Worm (Caenorhabditis elegans) whole organism, L3 larva: ENCODE results near the gene alh-4.
A peak's percentile ranks its signal among the peaks of the same experiment; 100 is the strongest.

Experiments
- R02D3.7 ChIP-seq: fragments of 150-350 bp; optimal IDR thresholded peaks from 2 replicates; lab custom pipeline; 2014; ENCODE audit warnings: missing biosample characterization, missing genetic modification characterization
- ZK546.5 ChIP-seq: sonication (generic microtip); optimal IDR thresholded peaks from 2 replicates; lab custom pipeline; 2017; ENCODE audit warnings: missing biosample characterization, missing genetic modification characterization
- ama-1 ChIP-seq: fragments of 150-350 bp; optimal IDR thresholded peaks from 2 replicates; lab custom pipeline; 2018
- ceh-16 ChIP-seq: sonication (generic microtip); optimal IDR thresholded peaks from 2 replicates; lab custom pipeline; 2017; ENCODE audit warnings: missing biosample characterization, missing genetic modification characterization
- ceh-28 ChIP-seq: fragments of 150-350 bp; optimal IDR thresholded peaks from 2 replicates; lab custom pipeline; 2014; ENCODE audit warnings: missing biosample characterization, missing genetic modification reagents, missing genetic modification characterization
- ceh-82 ChIP-seq: fragments of 150-350 bp; optimal IDR thresholded peaks from 2 replicates; lab custom pipeline; 2014; ENCODE audit warnings: missing biosample characterization, missing genetic modification characterization
- ceh-9 ChIP-seq: sonication (generic microtip); optimal IDR thresholded peaks from 2 replicates; lab custom pipeline; 2018; ENCODE audit warnings: missing biosample characterization, missing genetic modification characterization
- daf-12 ChIP-seq: fragments of 150-350 bp; optimal IDR thresholded peaks from 2 replicates; lab custom pipeline; 2014; ENCODE audit warnings: missing biosample characterization, missing genetic modification reagents, missing genetic modification characterization
- egl-27 ChIP-seq: sonication (generic microtip); optimal IDR thresholded peaks from 4 replicates; lab custom pipeline; 2017; ENCODE audit warnings: missing biosample characterization, missing genetic modification reagents, missing genetic modification characterization
- egl-5 ChIP-seq: fragments of 150-350 bp; optimal IDR thresholded peaks from 2 replicates; lab custom pipeline; 2017; ENCODE audit warnings: missing biosample characterization, missing genetic modification reagents, missing genetic modification characterization, inconsistent platforms
- elt-1 ChIP-seq: fragments of 150-350 bp; optimal IDR thresholded peaks from 2 replicates; lab custom pipeline; 2014; ENCODE audit warnings: missing biosample characterization, missing genetic modification characterization
- elt-2 ChIP-seq: sonication (generic microtip); optimal IDR thresholded peaks from 2 replicates; lab custom pipeline; 2016; ENCODE audit warnings: missing genetic modification reagents, mild to moderate bottlenecking, missing genetic modification characterization, missing compliant biosample characterization
- elt-3 ChIP-seq, 3 experiments: fragments of 150-350 bp in 1 of 3; sonication (generic microtip) in 2 of 3; optimal IDR thresholded peaks; 2 replicates in 2 of 3; 4 replicates in 1 of 3; lab custom pipeline; 2014 to 2017; ENCODE audit warnings: missing biosample characterization in 3 of 3, missing genetic modification characterization in 3 of 3
- eor-1 ChIP-seq, 2 experiments: fragments of 150-350 bp; optimal IDR thresholded peaks; 2 replicates each; lab custom pipeline; 2014 to 2018; ENCODE audit warnings: missing biosample characterization in 2 of 2, missing genetic modification characterization in 2 of 2
- fkh-10 ChIP-seq: sonication (generic microtip); optimal IDR thresholded peaks from 2 replicates; lab custom pipeline; 2017; ENCODE audit warnings: missing biosample characterization, missing genetic modification reagents, missing genetic modification characterization
- fkh-2 ChIP-seq: fragments of 150-350 bp; optimal IDR thresholded peaks from 2 replicates; lab custom pipeline; 2014; ENCODE audit warnings: missing biosample characterization, missing genetic modification reagents, missing genetic modification characterization
- fos-1 ChIP-seq: fragments of 150-350 bp; optimal IDR thresholded peaks from 2 replicates; lab custom pipeline; 2014; ENCODE audit warnings: missing biosample characterization, missing genetic modification characterization
- hmg-11 ChIP-seq: sonication (generic microtip); optimal IDR thresholded peaks from 2 replicates; lab custom pipeline; 2016; ENCODE audit warnings: missing genetic modification characterization, missing compliant biosample characterization
- jun-1 ChIP-seq: fragments of 150-350 bp; optimal IDR thresholded peaks from 2 replicates; lab custom pipeline; 2014; ENCODE audit warnings: missing biosample characterization, missing genetic modification reagents, missing genetic modification characterization
- lin-15B ChIP-seq: fragments of 150-350 bp; optimal IDR thresholded peaks from 2 replicates; lab custom pipeline; 2014; ENCODE audit warnings: missing biosample characterization, missing genetic modification characterization
- lin-39 ChIP-seq: fragments of 150-350 bp; optimal IDR thresholded peaks from 2 replicates; lab custom pipeline; 2018; ENCODE audit warnings: missing biosample characterization, missing genetic modification reagents, missing genetic modification characterization
- lsy-12 ChIP-seq: sonication (generic microtip); optimal IDR thresholded peaks from 2 replicates; lab custom pipeline; 2016; ENCODE audit warnings: mild to moderate bottlenecking, missing genetic modification characterization, missing compliant biosample characterization
- mdl-1 ChIP-seq: fragments of 150-350 bp; optimal IDR thresholded peaks from 2 replicates; lab custom pipeline; 2014; ENCODE audit warnings: missing biosample characterization, missing genetic modification characterization
- mml-1 ChIP-seq: fragments of 150-350 bp; sonication (generic microtip); optimal IDR thresholded peaks from 3 replicates; lab custom pipeline; 2014; ENCODE audit warnings: missing biosample characterization, missing genetic modification characterization
- nfya-1 ChIP-seq: sonication (generic microtip); optimal IDR thresholded peaks from 2 replicates; lab custom pipeline; 2017; ENCODE audit warnings: missing genetic modification characterization, mild to moderate bottlenecking, missing compliant biosample characterization, antibody characterized with exemption, moderate library complexity; ENCODE audit not compliant: insufficient read depth
- nhr-11 ChIP-seq: fragments of 150-350 bp; optimal IDR thresholded peaks from 2 replicates; lab custom pipeline; 2014; ENCODE audit warnings: missing biosample characterization, missing genetic modification characterization
- nhr-12 ChIP-seq: fragments of 150-350 bp; optimal IDR thresholded peaks from 2 replicates; lab custom pipeline; 2014; ENCODE audit warnings: missing biosample characterization, missing genetic modification characterization
- nhr-237 ChIP-seq: fragments of 150-350 bp; optimal IDR thresholded peaks from 2 replicates; lab custom pipeline; 2014; ENCODE audit warnings: missing biosample characterization, missing genetic modification characterization
- nhr-25 ChIP-seq: sonication (generic microtip); optimal IDR thresholded peaks from 2 replicates; lab custom pipeline; 2017; ENCODE audit warnings: missing biosample characterization, missing genetic modification characterization
- nhr-28 ChIP-seq: fragments of 150-350 bp; optimal IDR thresholded peaks from 2 replicates; lab custom pipeline; 2014; ENCODE audit warnings: missing biosample characterization, missing genetic modification characterization
- nhr-43 ChIP-seq: sonication (generic microtip); optimal IDR thresholded peaks from 2 replicates; lab custom pipeline; 2016; ENCODE audit warnings: mild to moderate bottlenecking, missing genetic modification characterization, missing compliant biosample characterization; ENCODE audit not compliant: poor library complexity, severe bottlenecking
- nhr-77 ChIP-seq: fragments of 150-350 bp; optimal IDR thresholded peaks from 2 replicates; lab custom pipeline; 2014; ENCODE audit warnings: missing biosample characterization, missing genetic modification characterization
- pha-4 ChIP-seq: fragments of 150-350 bp; optimal IDR thresholded peaks from 2 replicates; lab custom pipeline; 2014; ENCODE audit warnings: missing biosample characterization, missing genetic modification reagents, missing genetic modification characterization
- pqm-1 ChIP-seq: fragments of 150-350 bp; optimal IDR thresholded peaks from 2 replicates; lab custom pipeline; 2017; ENCODE audit warnings: missing biosample characterization, missing genetic modification characterization, inconsistent platforms
- sea-2 ChIP-seq: fragments of 150-350 bp; sonication (generic microtip); optimal IDR thresholded peaks from 4 replicates; lab custom pipeline; 2014; ENCODE audit warnings: missing biosample characterization, missing genetic modification reagents, missing genetic modification characterization
- snpc-4 ChIP-seq: fragments of 150-350 bp; optimal IDR thresholded peaks from 2 replicates; lab custom pipeline; 2014; ENCODE audit warnings: missing biosample characterization, missing genetic modification characterization
- tbx-2 ChIP-seq: sonication (generic microtip); optimal IDR thresholded peaks from 2 replicates; lab custom pipeline; 2016; ENCODE audit warnings: mild to moderate bottlenecking, missing genetic modification characterization, missing compliant biosample characterization
- unc-62 ChIP-seq: fragments of 150-350 bp; sonication (generic microtip); optimal IDR thresholded peaks from 4 replicates; lab custom pipeline; 2014; ENCODE audit warnings: missing biosample characterization, missing genetic modification reagents, missing genetic modification characterization
- zag-1 ChIP-seq: fragments of 150-350 bp; optimal IDR thresholded peaks from 2 replicates; lab custom pipeline; 2014; ENCODE audit warnings: missing biosample characterization, missing genetic modification characterization
- ztf-11 ChIP-seq: fragments of 150-350 bp; optimal IDR thresholded peaks from 2 replicates; lab custom pipeline; 2014; ENCODE audit warnings: missing biosample characterization, missing genetic modification characterization
- ztf-4 ChIP-seq: fragments of 150-350 bp; optimal IDR thresholded peaks from 2 replicates; lab custom pipeline; 2014; ENCODE audit warnings: missing biosample characterization, missing genetic modification characterization

alh-4 gene

ce11 chrV:6442037-6442436 lies 12.3 kb upstream of the alh-4 start, which contains the start of gene T05H4.3:
TSS of gene T05H4.3 (plus strand) at chrV:6442337.
- no peak for TF ChIP-seq mdl-1 (tag; lab: Kevin White, UChicago)
- no peak for TF ChIP-seq nhr-28 (tag; lab: Kevin White, UChicago)
- TF ChIP-seq fos-1 (tag; lab: Kevin White, UChicago): no peak
- no peak for TF ChIP-seq ceh-28 (tag; lab: Kevin White, UChicago)
- no peak for TF ChIP-seq nhr-43 (tag; lab: Kevin White, UChicago)
- no peak for TF ChIP-seq daf-12 (tag; lab: Kevin White, UChicago)
- TF ChIP-seq nhr-77 (tag; lab: Kevin White, UChicago): no peak
- TF ChIP-seq fkh-10 (GFP tag; lab: Kevin White, UChicago): no peak
- no peak for TF ChIP-seq ceh-82 (tag; lab: Kevin White, UChicago)
- no peak for TF ChIP-seq elt-3 (tag; optimal IDR thresholded peaks at IDR 0.05; lab: Kevin White, UChicago)

- TF ChIP-seq sea-2 (GFP tag; lab: Kevin White, UChicago) (no peak), ceh-16 (tag; lab: Kevin White, UChicago) (no peak)
Observed at ce11 chrV:6441613-6442012, 11.9 kb upstream of the alh-4 start, which contains the start of gene T05H4.15. TSS of gene T05H4.15 (minus strand) at chrV:6441713.

ce11 chrV:6438601-6439000 lies 8.9 kb upstream of the alh-4 start, which contains the start of gene T05H4.4:
TSS of gene T05H4.4 (plus strand) at chrV:6438901.
- TF ChIP-seq fkh-10 (GFP tag; lab: Kevin White, UChicago): no peak

ce11 chrV:6436332-6436731 lies 6.6 kb upstream of the alh-4 start, which contains the start of gene hpo-19:
TSS of gene hpo-19 (plus strand) at chrV:6436645.
- TF ChIP-seq elt-2 (peak; percentile 55), ceh-16 (tag; lab: Kevin White, UChicago) (no peak)

ce11 chrV:6433446-6434178 lies 3.9 kb upstream of the alh-4 start, which contains the start of the genes gad-1 and erfa-1:
TSS of gene gad-1 (minus strand) at chrV:6433496.
TSS of gene erfa-1 (plus strand) at chrV:6434128.
- TF ChIP-seq fkh-2 (no peak), lin-15B (tag; lab: Kevin White, UChicago) (peak; percentile 95), sea-2 (GFP tag; lab: Kevin White, UChicago) (no peak), nhr-11 (no peak), tbx-2 (tag; lab: Kevin White, UChicago) (no peak), ceh-16 (tag; lab: Kevin White, UChicago) (no peak), daf-12 (tag; lab: Kevin White, UChicago) (no peak), nhr-237 (tag; lab: Kevin White, UChicago) (no peak), ZK546.5 (no peak), ceh-28 (tag; lab: Kevin White, UChicago) (peak; percentile 68), nfya-1 (tag; lab: Kevin White, UChicago) (peak; percentile 82), elt-3 (tag; optimal IDR thresholded peaks at IDR 0.05; lab: Kevin White, UChicago) (no peak), nhr-43 (tag; lab: Kevin White, UChicago) (peak; percentile 46), nhr-77 (tag; lab: Kevin White, UChicago) (no peak), elt-1 (tag; lab: Kevin White, UChicago) (no peak), egl-5 (no peak), nhr-12 (no peak), ztf-4 (no peak), snpc-4 (tag; lab: Kevin White, UChicago) (no peak), pqm-1 (tag; lab: Kevin White, UChicago) (no peak), lin-39 (tag; lab: Kevin White, UChicago) (peak; percentile 87), zag-1 (no peak), ceh-82 (tag; lab: Kevin White, UChicago) (no peak), mdl-1 (tag; lab: Kevin White, UChicago) (no peak), nhr-25 (peak; percentile 77), fos-1 (tag; lab: Kevin White, UChicago) (no peak), ceh-9 (tag; lab: Kevin White, UChicago) (no peak), R02D3.7 (no peak), unc-62 (GFP tag; lab: Kevin White, UChicago) (no peak), jun-1 (tag; lab: Kevin White, UChicago) (no peak), eor-1 (tag; optimal IDR thresholded peaks at IDR 0.05; lab: Kevin White, UChicago) (no peak), nhr-28 (tag; lab: Kevin White, UChicago) (no peak), fkh-10 (GFP tag; lab: Kevin White, UChicago) (no peak), hmg-11 (peak; percentile 42), mml-1 (tag; lab: Kevin White, UChicago) (no peak), pha-4 (tag; lab: Kevin White, UChicago) (peak; percentile 76), egl-27 (tag; lab: Kevin White, UChicago) (no peak), ama-1 (lab: Kevin White, UChicago) (peak; percentile 18), ztf-11 (tag; lab: Kevin White, UChicago) (no peak), elt-2 (peak; percentile 39), lsy-12 (tag; lab: Kevin White, UChicago) (no peak)
